Worm (Caenorhabditis elegans) whole organism, L4/young adult: ENCODE results near the gene sri-31.

Source experiments
- W03F9.2 ChIP-seq: fragments of 150-350 bp; optimal IDR thresholded peaks from 2 replicates; lab custom pipeline; 2014; ENCODE audit warnings: missing biosample characterization, missing genetic modification characterization
- dao-5 ChIP-seq: sonication (generic microtip); optimal IDR thresholded peaks from 2 replicates; lab custom pipeline; 2016; ENCODE audit warnings: missing genotype, missing genetic modification characterization, moderate library complexity, missing compliant biosample characterization
- him-1 ChIP-seq: sonication (generic microtip); optimal IDR thresholded peaks from 2 replicates; lab custom pipeline; 2016; ENCODE audit warnings: missing genotype, missing genetic modification reagents, missing genetic modification characterization, missing compliant biosample characterization

DNA sequence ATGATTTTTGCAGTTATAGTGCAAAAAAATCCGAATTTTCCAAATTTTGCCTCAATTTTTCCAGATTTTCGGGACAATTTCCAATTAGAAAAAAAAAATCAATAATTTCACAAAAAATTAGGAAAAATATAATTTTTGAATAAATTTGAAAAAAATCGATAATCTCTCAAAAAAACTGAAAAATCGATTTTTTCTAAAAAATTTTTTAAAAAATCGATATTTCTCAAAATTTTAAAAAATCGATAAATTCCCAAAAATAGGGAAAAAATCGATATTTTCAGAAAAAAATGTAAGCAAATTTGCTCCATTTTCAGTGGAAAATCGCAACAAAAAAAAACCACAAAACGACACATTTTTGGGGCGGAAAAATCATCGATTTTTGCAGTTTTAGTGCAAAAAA lies 17.1 kb downstream of the sri-31 start:
- TF ChIP-seq him-1 (tag; lab: Kevin White, UChicago) (no peak), dao-5 (tag; lab: Kevin White, UChicago) (no peak), W03F9.2 (tag; lab: Kevin White, UChicago) (no peak)
